Fruit fly (Drosophila melanogaster) whole organism, embryonic: Measurements from ENCODE around the gene CG34408.

ENCODE experiments used
- Antp ChIP-seq: fragments of 200-800 bp; sonication (Bioruptor generic); optimal IDR thresholded peaks from 3 replicates; lab custom pipeline; 2016; ENCODE audit warnings: missing biosample characterization, missing genetic modification characterization
- Atf6 ChIP-seq: fragments of 200-800 bp; sonication (Bioruptor generic); IDR thresholded peaks from 2 replicates; pipeline ENCODE4 v1.3.6; 2022; ENCODE audit warnings: missing biosample characterization, missing genetic modification characterization
- Bgb ChIP-seq: fragments of 200-800 bp; sonication (Bioruptor generic); IDR thresholded peaks from 2 replicates; pipeline ENCODE4 v1.3.6; 2022; ENCODE audit warnings: missing biosample characterization, missing genetic modification characterization; ENCODE audit not compliant: partially characterized antibody
- BtbVII ChIP-seq: fragments of 200-800 bp; sonication (Bioruptor generic); optimal IDR thresholded peaks from 3 replicates; lab custom pipeline; 2017; ENCODE audit warnings: missing biosample characterization, mild to moderate bottlenecking, missing genetic modification characterization
- CG10321 ChIP-seq: fragments of 200-800 bp; sonication (Bioruptor generic); IDR thresholded peaks from 2 replicates; pipeline ENCODE4 v1.3.6; 2022; ENCODE audit warnings: missing biosample characterization, missing genetic modification characterization
- CG10543 ChIP-seq: fragments of 200-800 bp; sonication (Bioruptor generic); optimal IDR thresholded peaks from 3 replicates; lab custom pipeline; 2017; ENCODE audit warnings: missing biosample characterization, mild to moderate bottlenecking, missing genetic modification characterization, moderate library complexity
- CG10979 ChIP-seq: fragments of 200-800 bp; sonication (Bioruptor generic); optimal IDR thresholded peaks from 2 replicates; lab custom pipeline; 2018; ENCODE audit warnings: missing biosample characterization, mild to moderate bottlenecking, missing genetic modification characterization, moderate library complexity
- CG15514 ChIP-seq: fragments of 200-800 bp; sonication (Bioruptor generic); optimal IDR thresholded peaks from 3 replicates; lab custom pipeline; 2017; ENCODE audit warnings: missing biosample characterization, missing genetic modification characterization, mild to moderate bottlenecking, moderate library complexity, missing genetic modification reagents
- CG1603 ChIP-seq: fragments of 200-800 bp; sonication (Bioruptor generic); optimal IDR thresholded peaks from 2 replicates; lab custom pipeline; 2019; ENCODE audit warnings: missing biosample characterization, mild to moderate bottlenecking, missing genetic modification characterization, moderate library complexity
- CG16813 ChIP-seq: fragments of 200-800 bp; sonication (Bioruptor generic); IDR thresholded peaks from 3 replicates; pipeline ENCODE4 v1.3.6; 2022; ENCODE audit warnings: missing biosample characterization, missing genetic modification characterization; ENCODE audit not compliant: partially characterized antibody
- CG16815 ChIP-seq: fragments of 200-800 bp; sonication (Bioruptor generic); optimal IDR thresholded peaks from 3 replicates; lab custom pipeline; 2017; ENCODE audit warnings: missing biosample characterization, mild to moderate bottlenecking, missing genetic modification characterization
- CG1792 ChIP-seq: fragments of 200-800 bp; sonication (Bioruptor generic); optimal IDR thresholded peaks from 2 replicates; lab custom pipeline; 2016; ENCODE audit warnings: missing biosample characterization, missing genetic modification characterization
- CG18764 ChIP-seq: fragments of 200-800 bp; sonication (Bioruptor generic); optimal IDR thresholded peaks from 3 replicates; lab custom pipeline; 2016; ENCODE audit warnings: missing biosample characterization, missing genetic modification characterization
- CG33213 ChIP-seq: fragments of 200-800 bp; sonication (Bioruptor generic); optimal IDR thresholded peaks from 3 replicates; lab custom pipeline; 2016; ENCODE audit warnings: missing biosample characterization, missing genetic modification characterization
- CG3995 ChIP-seq: fragments of 200-800 bp; sonication (Bioruptor generic); optimal IDR thresholded peaks from 3 replicates; lab custom pipeline; 2016; ENCODE audit warnings: missing biosample characterization, missing genetic modification characterization
- CG4360 ChIP-seq: fragments of 200-800 bp; sonication (Bioruptor generic); IDR thresholded peaks from 2 replicates; pipeline ENCODE4 v1.3.6; 2022; ENCODE audit warnings: missing biosample characterization, missing genetic modification characterization
- CG4404 ChIP-seq: fragments of 200-800 bp; sonication (Bioruptor generic); IDR thresholded peaks from 2 replicates; pipeline ENCODE4 v1.3.6; 2022; ENCODE audit warnings: missing biosample characterization, missing genetic modification characterization
- CG4730 ChIP-seq: fragments of 200-800 bp; sonication (Bioruptor generic); IDR thresholded peaks from 2 replicates; pipeline ENCODE4 v1.3.6; 2022; ENCODE audit warnings: missing biosample characterization, missing genetic modification characterization
- CG4854 ChIP-seq: fragments of 200-800 bp; sonication (Bioruptor generic); optimal IDR thresholded peaks from 2 replicates; lab custom pipeline; 2016; ENCODE audit warnings: missing biosample characterization, missing genetic modification characterization, inconsistent platforms
- CG8281 ChIP-seq: fragments of 200-800 bp; sonication (Bioruptor generic); optimal IDR thresholded peaks from 2 replicates; lab custom pipeline; 2018; ENCODE audit warnings: missing biosample characterization, mild to moderate bottlenecking, missing genetic modification characterization, moderate library complexity
- CG9215 ChIP-seq: fragments of 200-800 bp; sonication (Bioruptor generic); IDR thresholded peaks from 2 replicates; pipeline ENCODE4 v1.3.6; 2022; ENCODE audit warnings: missing biosample characterization, missing genetic modification characterization
- Chrac-16 ChIP-seq: fragments of 200-800 bp; sonication (Bioruptor generic); optimal IDR thresholded peaks from 3 replicates; lab custom pipeline; 2016; ENCODE audit warnings: missing biosample characterization, missing genetic modification characterization
- CoRest ChIP-seq: fragments of 200-800 bp; sonication (Bioruptor generic); optimal IDR thresholded peaks from 3 replicates; lab custom pipeline; 2018; ENCODE audit warnings: missing biosample characterization, mild to moderate bottlenecking, missing genetic modification characterization, moderate library complexity
- Doc3 ChIP-seq: fragments of 200-800 bp; sonication (Bioruptor generic); IDR thresholded peaks from 3 replicates; pipeline ENCODE4 v1.3.6; 2022; ENCODE audit warnings: missing biosample characterization, missing genetic modification characterization; ENCODE audit not compliant: partially characterized antibody
- Drgx ChIP-seq: fragments of 200-800 bp; sonication (Bioruptor generic); IDR thresholded peaks from 2 replicates; pipeline ENCODE4 v1.3.6; 2022; ENCODE audit warnings: missing biosample characterization, missing genetic modification characterization
- Ets65A ChIP-seq: fragments of 200-800 bp; sonication (Bioruptor generic); peaks from one replicate; lab custom pipeline; 2016; ENCODE audit warnings: missing biosample characterization, missing genetic modification characterization
- Lim3 ChIP-seq: fragments of 200-800 bp; sonication (Bioruptor generic); IDR thresholded peaks from 2 replicates; pipeline ENCODE4 v1.3.6; 2022; ENCODE audit warnings: missing biosample characterization, missing genetic modification characterization
- Med ChIP-seq: fragments of 200-800 bp; sonication (Bioruptor generic); peaks from one replicate; lab custom pipeline; 2016; ENCODE audit warnings: missing biosample characterization, missing genetic modification characterization, mild to moderate bottlenecking, inconsistent platforms, moderate library complexity
- Meics ChIP-seq: fragments of 200-800 bp; sonication (Bioruptor generic); optimal IDR thresholded peaks from 2 replicates; lab custom pipeline; 2017; ENCODE audit warnings: missing biosample characterization, mild to moderate bottlenecking, missing genetic modification characterization
- Nf-YC ChIP-seq: fragments of 200-800 bp; optimal IDR thresholded peaks from 3 replicates; lab custom pipeline; 2019; ENCODE audit warnings: missing biosample characterization, mild to moderate bottlenecking, missing genetic modification characterization, moderate library complexity
- Ptx1 ChIP-seq: fragments of 200-800 bp; sonication (Bioruptor generic); IDR thresholded peaks from 2 replicates; pipeline ENCODE4 v1.3.6; 2022; ENCODE audit warnings: missing biosample characterization, missing genetic modification characterization
- YL-1 ChIP-seq: fragments of 200-800 bp; sonication (Bioruptor generic); optimal IDR thresholded peaks from 3 replicates; lab custom pipeline; 2017; ENCODE audit warnings: missing biosample characterization, mild to moderate bottlenecking, missing genetic modification characterization
- abd-A ChIP-seq: fragments of 200-800 bp; sonication (Bioruptor generic); optimal IDR thresholded peaks from 3 replicates; lab custom pipeline; 2019; ENCODE audit warnings: missing biosample characterization, mild to moderate bottlenecking, missing genetic modification characterization, moderate library complexity
- ap ChIP-seq: fragments of 200-800 bp; sonication (Bioruptor generic); IDR thresholded peaks from 2 replicates; pipeline ENCODE4 v1.3.6; 2022; ENCODE audit warnings: missing biosample characterization, missing genetic modification characterization
- ase ChIP-seq: fragments of 200-800 bp; sonication (Bioruptor generic); IDR thresholded peaks from 3 replicates; pipeline ENCODE4 v1.3.6; 2022; ENCODE audit warnings: missing biosample characterization, missing genetic modification characterization
- ato ChIP-seq: fragments of 200-800 bp; sonication (Bioruptor generic); IDR thresholded peaks from 2 replicates; pipeline ENCODE4 v1.3.6; 2022; ENCODE audit warnings: missing biosample characterization, missing genetic modification characterization; ENCODE audit not compliant: partially characterized antibody
- bab2 ChIP-seq: fragments of 200-800 bp; sonication (Bioruptor generic); optimal IDR thresholded peaks from 2 replicates; lab custom pipeline; 2016; ENCODE audit warnings: missing biosample characterization, missing genetic modification characterization
- bbx ChIP-seq: fragments of 200-800 bp; sonication (Bioruptor generic); IDR thresholded peaks from 2 replicates; pipeline ENCODE4 v1.3.6; 2022; ENCODE audit warnings: missing biosample characterization, missing genetic modification characterization; ENCODE audit not compliant: partially characterized antibody
- ci ChIP-seq: fragments of 200-800 bp; sonication (Bioruptor generic); IDR thresholded peaks from 3 replicates; pipeline ENCODE4 v1.3.6; 2022; ENCODE audit warnings: missing biosample characterization, missing genetic modification characterization
- cwo ChIP-seq: fragments of 200-800 bp; sonication (Bioruptor generic); optimal IDR thresholded peaks from 3 replicates; lab custom pipeline; 2017; ENCODE audit warnings: missing biosample characterization, missing genetic modification characterization, mild to moderate bottlenecking, moderate library complexity, missing genetic modification reagents
- ems ChIP-seq: fragments of 200-800 bp; sonication (Bioruptor generic); optimal IDR thresholded peaks from 3 replicates; lab custom pipeline; 2016; ENCODE audit warnings: missing biosample characterization, missing genetic modification characterization
- fru ChIP-seq: fragments of >200 bp; optimal IDR thresholded peaks from 2 replicates; lab custom pipeline; 2017
- inv ChIP-seq: fragments of 200-800 bp; sonication (Bioruptor generic); IDR thresholded peaks from 2 replicates; pipeline ENCODE4 v1.3.6; 2022; ENCODE audit warnings: missing biosample characterization, missing genetic modification characterization; ENCODE audit not compliant: partially characterized antibody
- jigr1 ChIP-seq: fragments of 200-800 bp; sonication (Bioruptor generic); IDR thresholded peaks from 3 replicates; pipeline ENCODE4 v1.3.6; 2022; ENCODE audit warnings: missing biosample characterization, missing genetic modification characterization
- jumu ChIP-seq: fragments of 200-800 bp; sonication (Bioruptor generic); optimal IDR thresholded peaks from 3 replicates; lab custom pipeline; 2016; ENCODE audit warnings: missing biosample characterization, missing genetic modification characterization
- lola ChIP-seq, 3 experiments: fragments of >200 bp in 2 of 3; fragments of 200-800 bp in 1 of 3; sonication (Bioruptor generic) in 1 of 3; optimal IDR thresholded peaks; 2 replicates each; lab custom pipeline; 2017 to 2019; ENCODE audit warnings: missing biosample characterization in 3 of 3, missing genetic modification characterization in 3 of 3, mild to moderate bottlenecking in 1 of 3, moderate library complexity in 1 of 3
- mam ChIP-seq: fragments of 200-800 bp; sonication (Bioruptor generic); optimal IDR thresholded peaks from 3 replicates; lab custom pipeline; 2016; ENCODE audit warnings: missing biosample characterization, missing genetic modification characterization
- row ChIP-seq: fragments of 200-800 bp; sonication (Bioruptor generic); IDR thresholded peaks from 3 replicates; pipeline ENCODE4 v1.3.6; 2022; ENCODE audit warnings: missing biosample characterization, missing genetic modification characterization
- slbo ChIP-seq: fragments of 200-800 bp; sonication (Bioruptor generic); IDR thresholded peaks from 2 replicates; pipeline ENCODE4 v1.3.6; 2022; ENCODE audit warnings: missing biosample characterization, missing genetic modification characterization
- tgo ChIP-seq: fragments of 200-800 bp; sonication (Bioruptor generic); IDR thresholded peaks from 3 replicates; pipeline ENCODE4 v1.3.6; 2022; ENCODE audit warnings: missing biosample characterization, missing genetic modification characterization
- tin ChIP-seq: fragments of 200-800 bp; sonication (Bioruptor generic); optimal IDR thresholded peaks from 3 replicates; lab custom pipeline; 2016; ENCODE audit warnings: missing biosample characterization, missing genetic modification characterization

CG34408 gene

dm6 chrX:10250017-10250416 is 30.1 kb downstream of the CG34408 start (continued):
- TF ChIP-seq ems (GFP tag; lab: Kevin White, UChicago) (no peak), CG4360 (GFP tag; lab: Robert Waterston, UW) (no peak), CG10321 (no peak), Doc3 (GFP tag; lab: Robert Waterston, UW) (no peak), BtbVII (GFP tag; lab: Kevin White, UChicago) (no peak), CG10543 (GFP tag; lab: Kevin White, UChicago) (no peak), ci (GFP tag; lab: Robert Waterston, UW) (no peak), Med (GFP tag; lab: Kevin White, UChicago) (peak; percentile 42), jigr1 (GFP tag; lab: Robert Waterston, UW) (no peak), CG4854 (GFP tag; lab: Kevin White, UChicago) (no peak), Bgb (GFP tag; lab: Robert Waterston, UW) (no peak), CG1603 (tag; lab: Kevin White, UChicago) (no peak), CG3995 (GFP tag; lab: Kevin White, UChicago) (peak; percentile 33), CG33213 (GFP tag; lab: Kevin White, UChicago) (no peak), abd-A (tag; lab: Kevin White, UChicago) (peak; percentile 16), CG18764 (GFP tag; lab: Kevin White, UChicago) (no peak), CG9215 (no peak), CG8281 (tag; lab: Kevin White, UChicago) (peak; percentile 100), Chrac-16 (GFP tag; lab: Kevin White, UChicago) (no peak), Ets65A (GFP tag; lab: Kevin White, UChicago) (peak; percentile 53), bab2 (GFP tag; lab: Kevin White, UChicago) (no peak), tgo (GFP tag; lab: Robert Waterston, UW) (no peak)
- TF ChIP-seq, all 482 proteins: peak for 10

dm6 chrX:10250659-10251058 is 30.7 kb downstream of the CG34408 start:
- TF ChIP-seq CG1792 (GFP tag; lab: Kevin White, UChicago) (no peak), bbx (GFP tag; lab: Robert Waterston, UW) (no peak), CG4730 (no peak), Antp (GFP tag; lab: Kevin White, UChicago) (no peak), CG16815 (GFP tag; lab: Kevin White, UChicago) (no peak), row (GFP tag; lab: Robert Waterston, UW) (peak; percentile 59), CoRest (tag; lab: Kevin White, UChicago) (peak; percentile 16), Drgx (GFP tag; lab: Robert Waterston, UW) (peak; percentile 30; the same call in 1 of the 2 replicates), Meics (GFP tag; lab: Kevin White, UChicago) (peak; percentile 60), fru (lab: Kevin White, UChicago) (no peak), Ptx1 (GFP tag; lab: Robert Waterston, UW) (peak; percentile 8; the same call in 1 of the 2 replicates), jumu (no peak), CG4404 (GFP tag; lab: Robert Waterston, UW) (no peak), Nf-YC (no peak), Atf6 (GFP tag; lab: Robert Waterston, UW) (peak; percentile 42; the same call in 1 of the 2 replicates), ap (GFP tag; lab: Robert Waterston, UW) (no peak), ato (GFP tag; lab: Robert Waterston, UW) (no peak), tin (GFP tag; lab: Kevin White, UChicago) (no peak), inv (no peak), slbo (GFP tag; lab: Robert Waterston, UW) (peak; percentile 59), CG10979 (tag; lab: Kevin White, UChicago) (no peak), CG16813 (GFP tag; lab: Robert Waterston, UW) (no peak), mam (GFP tag; lab: Kevin White, UChicago) (peak; percentile 15), YL-1 (no peak), CG15514 (no peak), lola (GFP tag; optimal IDR thresholded peaks at IDR 0.05; lab: Kevin White, UChicago) (no peak), CG9215 (0 out of 2 replicates have a peak, but pooled peaks have one; percentile 25), ase (no peak), cwo (peak; percentile 52), Lim3 (GFP tag; lab: Robert Waterston, UW) (no peak)
